Fruit fly (Drosophila melanogaster): Measurements from ENCODE around the gene CG13445.

The CG13445 gene

DNA sequence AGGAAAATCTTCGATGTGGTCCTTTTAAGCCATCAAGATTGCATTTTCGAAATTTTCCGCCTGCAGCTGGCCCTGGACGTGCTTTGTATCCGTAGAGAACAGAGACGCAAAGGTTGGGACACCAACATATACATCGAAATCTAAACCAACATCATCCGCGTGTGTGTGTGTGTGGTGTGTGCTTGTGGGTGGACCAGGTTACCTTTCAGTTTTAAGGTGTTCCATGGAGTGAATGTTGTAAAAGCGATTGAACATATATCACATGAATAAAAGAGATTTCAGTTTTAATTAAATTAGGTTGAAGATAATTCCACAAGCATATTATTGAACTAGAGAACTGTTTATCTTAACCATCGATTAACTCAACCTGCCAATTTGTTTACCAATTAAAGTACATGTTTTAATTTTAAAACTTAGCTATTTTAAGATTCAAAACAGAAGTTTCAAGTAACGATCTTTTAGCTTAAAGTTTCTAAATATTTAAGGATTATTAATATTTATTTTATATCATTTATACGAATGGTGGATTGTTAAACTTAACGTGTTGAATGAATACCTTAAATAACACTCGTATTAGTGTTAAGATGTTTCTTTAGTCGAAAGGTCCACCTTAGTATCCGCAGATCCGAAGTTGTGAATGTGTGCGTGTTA, 17.8 kb downstream of the CG13445 start (continued):
- TF ChIP-seq Ets65A (GFP tag) (peak; percentile 80), CG13123 (GFP tag; optimal IDR thresholded peaks at IDR 0.05) (peak; percentile 48), D19B (GFP tag; optimal IDR thresholded peaks at IDR 0.05) (peak; percentile 75), H15 (GFP tag; IDR thresholded peaks at IDR 0.05) (0 out of 3 replicates have a peak, but pooled peaks have one; percentile 25), CG11723 (GFP tag; optimal IDR thresholded peaks at IDR 0.05) (peak; percentile 80), CG6254 (GFP tag; optimal IDR thresholded peaks at IDR 0.05) (peak; percentile 18), kah (GFP tag; optimal IDR thresholded peaks at IDR 0.05) (peak; percentile 55), Aef1 (GFP tag; IDR thresholded peaks at IDR 0.05) (peak; percentile 35; the same call in 2 of the 3 replicates), CG34422 (GFP tag; IDR thresholded peaks at IDR 0.05) (peak; percentile 62; the same call in 2 of the 3 replicates), pros (GFP tag; optimal IDR thresholded peaks at IDR 0.05) (peak; percentile 34), schlank (tag; optimal IDR thresholded peaks at IDR 0.05) (peak; percentile 43), CG7357 (GFP tag; IDR thresholded peaks at IDR 0.05) (no peak; the same call in 2 of the 3 replicates), CG31365 (tag; optimal IDR thresholded peaks at IDR 0.05) (peak; percentile 50), nom (GFP tag; optimal IDR thresholded peaks at IDR 0.05) (peak; percentile 98), CG17829 (tag; optimal IDR thresholded peaks at IDR 0.05) (peak; percentile 79), CG10147 (GFP tag; optimal IDR thresholded peaks at IDR 0.05) (peak; percentile 89), TFAM (GFP tag; optimal IDR thresholded peaks at IDR 0.05) (no peak), peb (GFP tag; IDR thresholded peaks at IDR 0.05) (no peak), CG7745 (tag; optimal IDR thresholded peaks at IDR 0.05) (no peak), CG6765 (GFP tag; optimal IDR thresholded peaks at IDR 0.05) (peak; percentile 88), CG10565 (GFP tag; optimal IDR thresholded peaks at IDR 0.05) (no peak), oc (tag; optimal IDR thresholded peaks at IDR 0.05) (no peak), Sry-β (GFP tag; optimal IDR thresholded peaks at IDR 0.05) (no peak), repo (GFP tag; optimal IDR thresholded peaks at IDR 0.05) (peak; percentile 35), dmrt11E (tag; optimal IDR thresholded peaks at IDR 0.05) (peak; percentile 37), CG16813 (GFP tag; IDR thresholded peaks at IDR 0.05; ENCODE audit: partially characterized antibody) (no peak), usp (GFP tag; optimal IDR thresholded peaks at IDR 0.05) (no peak), yki (optimal IDR thresholded peaks at IDR 0.05) (no peak), CG9215 (GFP tag; IDR thresholded peaks at IDR 0.05) (no peak), NFAT (GFP tag; IDR thresholded peaks at IDR 0.05) (peak; percentile 78), pum (GFP tag; optimal IDR thresholded peaks at IDR 0.05) (no peak), bcd (GFP tag; optimal IDR thresholded peaks at IDR 0.05) (peak; percentile 70), CG12942 (GFP tag; optimal IDR thresholded peaks at IDR 0.05) (peak; percentile 30), CG10654 (GFP tag; optimal IDR thresholded peaks at IDR 0.05) (peak; percentile 34), E2f2 (GFP tag; IDR thresholded peaks at IDR 0.05) (peak; percentile 29; the same call in 1 of the 2 replicates), Atf-2 (GFP tag; optimal IDR thresholded peaks at IDR 0.05) (no peak), br (optimal IDR thresholded peaks at IDR 0.05) (no peak), CG12155 (GFP tag; optimal IDR thresholded peaks at IDR 0.05) (peak; percentile 56), ranshi (GFP tag; IDR thresholded peaks at IDR 0.05) (0 out of 2 replicates have a peak, but pooled peaks have one; percentile 50), crol (GFP tag; IDR thresholded peaks at IDR 0.05) (no peak), CG6683 (GFP tag; optimal IDR thresholded peaks at IDR 0.05) (peak; percentile 74), CG13775 (GFP tag; optimal IDR thresholded peaks at IDR 0.05) (peak; percentile 84), gsb-n (tag; optimal IDR thresholded peaks at IDR 0.05) (peak; percentile 24), lab (GFP tag; optimal IDR thresholded peaks at IDR 0.05) (peak; percentile 91), ATbp (GFP tag; optimal IDR thresholded peaks at IDR 0.05) (peak; percentile 62), Hr39 (optimal IDR thresholded peaks at IDR 0.05) (no peak), run (tag; optimal IDR thresholded peaks at IDR 0.05) (peak; percentile 37), CG12659 (GFP tag; optimal IDR thresholded peaks at IDR 0.05) (peak; percentile 91), zfh2 (GFP tag; optimal IDR thresholded peaks at IDR 0.05) (peak; percentile 69), Sry-δ (GFP tag; optimal IDR thresholded peaks at IDR 0.05) (peak; percentile 67)
